Fruit fly (Drosophila melanogaster): ENCODE measurements around the gene CG43844.

- TF ChIP-seq dati (GFP tag; IDR thresholded peaks at IDR 0.05) (no peak), Sin3A (optimal IDR thresholded peaks at IDR 0.05) (no peak), Bdp1 (GFP tag; optimal IDR thresholded peaks at IDR 0.05) (no peak), Drgx (GFP tag; IDR thresholded peaks at IDR 0.05) (no peak), CG11247 (GFP tag; IDR thresholded peaks at IDR 0.05) (no peak)
Observed at dm6 chr3R:21871348-21871940, 17.9 kb upstream of the CG43844 start.

Data from whole organism, embryonic.